Worm (Caenorhabditis elegans): ENCODE results near the gene F14H3.12.

- TF ChIP-seq T07F8.4 (tag; optimal IDR thresholded peaks at IDR 0.05) (no peak), bed-1 (GFP tag; IDR thresholded peaks at IDR 0.05) (no peak), rcor-1 (GFP tag; IDR thresholded peaks at IDR 0.05) (no peak), rec-8 (tag; optimal IDR thresholded peaks at IDR 0.05) (no peak)
These were observed 28.5 kb upstream of the F14H3.12 start, which contains the start of gene argk-1 for ce11 chrV:16103594-16103993.
